Worm (Caenorhabditis elegans) whole organism, midembryonic: ENCODE measurements around the gene C23G10.1.

Source experiments
- T22C8.4 ChIP-seq: fragments of 200-800 bp; sonication (Bioruptor generic); IDR thresholded peaks from 2 replicates; pipeline ENCODE4 v1.3.6; 2022; ENCODE audit warnings: missing genetic modification characterization, missing compliant biosample characterization
- cog-1 ChIP-seq: sonication (generic microtip); optimal IDR thresholded peaks from 2 replicates; lab custom pipeline; 2016; ENCODE audit warnings: missing genetic modification characterization, missing compliant biosample characterization
- flt-1 ChIP-seq: fragments of 200-800 bp; sonication (Bioruptor generic); IDR thresholded peaks from 2 replicates; pipeline ENCODE4 v1.3.6; 2022; ENCODE audit warnings: missing genetic modification characterization, missing compliant biosample characterization
- klf-2 ChIP-seq: fragments of 200-800 bp; sonication (Bioruptor generic); conservative IDR thresholded peaks from 2 replicates; pipeline ENCODE4 v1.3.6; 2022; ENCODE audit warnings: missing genetic modification reagents, missing genetic modification characterization, missing compliant biosample characterization
- med-1 ChIP-seq: sonication (generic microtip); optimal IDR thresholded peaks from 2 replicates; lab custom pipeline; 2017; ENCODE audit warnings: missing genetic modification characterization, mild to moderate bottlenecking, missing compliant biosample characterization, antibody characterized with exemption, missing genetic modification reagents; ENCODE audit not compliant: insufficient read depth
- ref-1 ChIP-seq: fragments of 200-800 bp; sonication (Bioruptor generic); conservative IDR thresholded peaks from 2 replicates; pipeline ENCODE4 v1.3.6; 2022; ENCODE audit warnings: missing genetic modification reagents, missing genetic modification characterization, missing compliant biosample characterization
- tab-1 ChIP-seq: fragments of 200-800 bp; sonication (Bioruptor generic); IDR thresholded peaks from 2 replicates; pipeline ENCODE4 v1.3.6; 2022; ENCODE audit warnings: missing genetic modification characterization, missing compliant biosample characterization
- ztf-23 ChIP-seq: fragments of 200-800 bp; sonication (Bioruptor generic); IDR thresholded peaks from 2 replicates; pipeline ENCODE4 v1.3.6; 2022; ENCODE audit warnings: missing genetic modification reagents, missing genetic modification characterization, missing compliant biosample characterization
- ztf-29 ChIP-seq: fragments of 200-800 bp; sonication (Bioruptor generic); IDR thresholded peaks from 2 replicates; pipeline ENCODE4 v1.3.6; 2022; ENCODE audit warnings: missing genetic modification reagents, missing genetic modification characterization, missing compliant biosample characterization

Gene C23G10.1

ce11 chrIII:6208984-6209383 is at the start of gene C23G10.1:
Gene C23G10.1, plus strand, starts transcription at chrIII:6209284.
- TF ChIP-seq ztf-23 (GFP tag; lab: Robert Waterston, UW) (no peak), flt-1 (GFP tag; lab: Robert Waterston, UW) (no peak), ztf-29 (GFP tag; lab: Robert Waterston, UW) (no peak)

DNA sequence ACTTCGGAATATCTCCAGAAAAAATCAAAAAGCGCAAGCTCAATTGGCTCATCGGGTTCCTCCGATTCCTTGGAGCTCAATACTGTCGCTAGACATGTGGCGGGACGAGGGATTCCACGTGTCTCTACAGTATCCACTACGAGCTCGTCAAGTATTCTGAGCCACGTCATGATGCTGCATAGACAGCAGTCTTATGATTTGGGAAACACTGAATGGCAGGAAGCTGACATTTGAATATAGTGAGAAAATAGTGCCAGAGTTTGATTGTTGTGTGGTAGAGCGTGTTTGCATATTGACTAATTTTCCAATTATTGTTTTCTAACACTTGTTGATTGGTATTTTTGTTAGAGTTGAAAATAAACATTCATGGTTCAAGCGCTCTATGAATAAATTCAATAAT is 45.7 kb upstream of the C23G10.1 start:
- no peak for TF ChIP-seq ztf-23 (GFP tag; lab: Robert Waterston, UW)
- no peak for TF ChIP-seq ref-1
- TF ChIP-seq T22C8.4 (GFP tag; lab: Robert Waterston, UW): no peak
- TF ChIP-seq ztf-29 (GFP tag; lab: Robert Waterston, UW): no peak
- TF ChIP-seq klf-2 (GFP tag; lab: Robert Waterston, UW): no peak
- TF ChIP-seq tab-1: no peak
- TF ChIP-seq med-1: no peak
- TF ChIP-seq flt-1 (GFP tag; lab: Robert Waterston, UW): no peak
- TF ChIP-seq cog-1 (tag; lab: Kevin White, UChicago): no peak

DNA sequence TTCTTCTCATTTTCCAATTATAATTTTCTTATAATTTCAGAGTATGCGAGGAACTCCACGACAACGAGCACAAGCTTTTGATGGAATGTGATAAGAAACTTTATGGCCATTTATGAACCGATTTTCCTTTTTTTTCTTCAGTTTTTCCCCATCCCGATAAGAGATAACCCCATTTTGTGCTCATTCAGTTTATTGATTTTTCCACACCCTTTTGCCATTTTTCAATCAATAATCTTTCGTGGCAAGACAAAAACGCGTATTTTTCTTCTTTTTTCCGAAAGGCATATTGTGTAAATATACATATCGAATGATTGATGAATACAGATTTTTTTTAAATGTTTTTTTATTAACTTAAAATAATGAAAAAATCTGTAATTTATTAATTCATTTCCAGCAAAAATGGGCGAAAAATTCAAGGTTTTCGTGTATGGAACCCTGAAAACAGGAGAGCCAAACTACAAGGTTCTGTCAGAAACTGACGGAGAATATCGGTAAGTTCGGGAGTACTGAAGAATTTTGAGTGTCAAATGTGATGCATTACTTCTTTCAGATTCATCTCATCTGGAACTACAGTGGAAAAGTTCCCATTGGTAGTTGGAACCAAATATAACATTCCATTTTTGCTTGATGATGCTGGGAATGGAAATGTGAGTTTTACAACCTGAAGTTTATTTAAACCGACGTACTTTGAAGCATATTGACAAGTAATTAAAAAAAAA is 44.7 kb upstream of the C23G10.1 start, which contains the start of gene F42A10.9:
F42A10.9 (plus strand) TSS at position 321 of the 719 bp plus-strand sequence.
- TF ChIP-seq ztf-23 (GFP tag; lab: Robert Waterston, UW) (no peak), cog-1 (tag; lab: Kevin White, UChicago) (no peak), ztf-29 (GFP tag; lab: Robert Waterston, UW) (no peak), tab-1 (no peak), flt-1 (GFP tag; lab: Robert Waterston, UW) (no peak), ref-1 (no peak), klf-2 (GFP tag; lab: Robert Waterston, UW) (no peak), T22C8.4 (GFP tag; lab: Robert Waterston, UW) (0 out of 2 replicates have a peak, but pooled peaks have one; percentile 16)

DNA sequence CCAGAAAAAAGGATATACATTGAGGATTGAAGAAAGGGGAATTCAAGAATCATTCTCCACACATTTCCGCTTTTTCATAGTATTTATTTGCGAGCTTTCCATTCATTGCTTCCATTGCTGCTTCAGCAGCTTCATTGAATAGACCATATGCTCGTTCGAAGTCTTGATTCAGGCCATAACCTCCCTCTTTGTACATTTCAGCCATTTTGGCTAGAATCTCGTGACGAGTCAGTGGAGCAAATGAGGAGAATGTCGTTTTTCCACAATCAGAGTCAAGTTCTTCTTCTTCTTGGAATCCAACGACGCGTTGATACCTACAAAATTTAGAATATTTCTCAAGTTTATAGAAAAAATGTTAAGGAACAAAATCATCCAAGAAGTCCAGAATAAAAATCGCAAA is 43.8 kb upstream of the C23G10.1 start:
- TF ChIP-seq cog-1 (tag; lab: Kevin White, UChicago) (no peak), tab-1 (no peak), ztf-29 (GFP tag; lab: Robert Waterston, UW) (no peak), flt-1 (GFP tag; lab: Robert Waterston, UW) (no peak)

DNA sequence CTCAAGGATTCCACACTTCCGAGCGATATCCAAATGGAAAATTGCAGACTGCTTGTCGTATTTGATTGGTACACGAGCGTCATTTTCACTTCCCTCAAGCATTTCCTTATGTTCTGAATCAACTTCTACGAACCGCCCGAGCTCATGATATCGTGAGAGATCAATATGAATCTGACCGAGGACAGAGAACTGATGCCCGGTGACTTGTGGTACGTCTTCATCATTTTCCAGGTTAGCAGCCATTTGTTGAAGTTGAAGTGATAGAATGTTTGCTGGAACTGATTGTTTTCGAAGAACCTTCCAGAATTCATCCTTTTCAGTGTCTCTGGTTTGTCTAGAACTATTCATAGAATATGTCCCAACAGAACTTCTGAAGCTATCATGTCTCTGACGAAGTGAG is 42.5 kb upstream of the C23G10.1 start:
- no peak for TF ChIP-seq ztf-29 (GFP tag; lab: Robert Waterston, UW)
- TF ChIP-seq med-1: no peak
- TF ChIP-seq ztf-23 (GFP tag; lab: Robert Waterston, UW): no peak
- no peak for TF ChIP-seq klf-2 (GFP tag; lab: Robert Waterston, UW)
- TF ChIP-seq tab-1: no peak
- TF ChIP-seq cog-1 (tag; lab: Kevin White, UChicago): no peak
- TF ChIP-seq ref-1: no peak
- TF ChIP-seq flt-1 (GFP tag; lab: Robert Waterston, UW): no peak
- TF ChIP-seq T22C8.4 (GFP tag; lab: Robert Waterston, UW): no peak

DNA sequence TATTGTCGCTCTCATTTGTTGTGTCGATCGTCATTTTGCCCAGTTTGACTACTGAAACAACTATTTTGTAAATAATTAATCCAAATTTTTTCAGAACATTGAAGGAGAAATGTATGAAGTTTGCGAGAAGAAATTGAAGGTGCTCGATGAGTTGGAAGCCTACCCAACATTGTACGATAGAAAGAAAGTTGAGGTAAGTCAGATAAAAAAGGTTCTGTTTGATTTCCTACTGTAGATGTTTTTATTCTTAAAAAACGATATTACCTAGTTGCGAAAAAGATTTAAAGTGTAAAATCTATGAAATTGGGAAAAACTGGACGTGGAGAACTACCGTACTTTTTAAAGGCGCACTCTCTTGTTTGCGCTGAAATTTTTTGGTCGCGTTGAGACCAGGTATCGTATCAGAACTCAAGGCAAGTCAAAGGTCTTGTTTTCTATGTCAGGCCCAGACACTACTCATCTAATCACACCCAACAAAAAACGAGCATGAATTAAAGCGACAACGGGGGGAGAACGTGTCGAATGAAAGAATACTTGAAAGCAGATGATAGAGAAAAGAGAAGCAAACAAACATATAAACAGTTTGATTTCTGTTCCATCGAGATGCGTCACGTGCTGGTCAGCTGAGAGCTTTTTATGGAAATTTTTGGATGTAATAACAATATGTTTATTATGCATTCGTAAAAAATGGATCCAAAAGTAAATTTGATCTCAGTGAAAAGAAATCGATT is 40.4 kb upstream of the C23G10.1 start, which contains the start of gene efk-1:
efk-1 (minus strand) TSS at position 51 of the 731 bp plus-strand sequence.
- TF ChIP-seq ztf-29 (GFP tag; lab: Robert Waterston, UW) (no peak), ztf-23 (GFP tag; lab: Robert Waterston, UW) (no peak), ref-1 (no peak), T22C8.4 (GFP tag; lab: Robert Waterston, UW) (no peak), flt-1 (GFP tag; lab: Robert Waterston, UW) (no peak), klf-2 (GFP tag; lab: Robert Waterston, UW) (no peak), cog-1 (tag; lab: Kevin White, UChicago) (no peak), med-1 (no peak), tab-1 (no peak)

ce11 chrIII:6170038-6170437 is 39.0 kb upstream of the C23G10.1 start:
- TF ChIP-seq med-1: no peak
- TF ChIP-seq ztf-23 (GFP tag; lab: Robert Waterston, UW): no peak

DNA sequence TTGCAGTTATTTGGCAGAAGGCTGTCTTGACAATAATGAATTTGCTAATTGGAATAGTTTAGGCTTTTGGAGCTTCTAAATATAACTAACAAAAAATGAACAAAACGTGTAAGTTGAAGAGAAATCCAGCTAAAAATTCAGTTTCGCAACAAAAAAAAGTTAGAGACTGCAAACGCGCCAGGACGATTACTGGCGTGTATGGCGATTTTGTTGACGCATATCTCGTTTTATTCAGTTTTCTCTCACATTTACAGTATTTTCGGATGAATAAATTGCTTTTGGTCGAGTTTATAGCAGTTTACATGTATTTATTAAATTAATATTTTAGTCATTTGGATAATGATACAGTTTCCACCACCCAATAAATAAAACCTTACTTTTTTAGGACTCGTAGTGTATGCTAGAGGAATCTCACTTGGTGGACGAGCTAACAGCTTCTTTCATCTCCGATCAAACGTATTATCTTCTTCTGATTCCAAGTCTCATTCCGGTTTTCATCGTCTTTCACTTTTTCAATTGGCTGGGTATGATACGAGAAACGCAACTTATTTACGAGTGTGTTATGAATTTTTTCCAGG is 36.0 kb upstream of the C23G10.1 start, which contains the start of the genes abcf-3 and F42A10.5:
abcf-3 (plus strand) TSS at position 384 of the 578 bp plus-strand sequence.
F42A10.5 (minus strand) TSS at position 458 of the 578 bp plus-strand sequence.
- TF ChIP-seq flt-1 (GFP tag; lab: Robert Waterston, UW) (0 out of 2 replicates have a peak, but pooled peaks have one; percentile 45), klf-2 (GFP tag; lab: Robert Waterston, UW) (no peak), ztf-23 (GFP tag; lab: Robert Waterston, UW) (no peak), T22C8.4 (GFP tag; lab: Robert Waterston, UW) (no peak)

- no peak for TF ChIP-seq cog-1 (tag; lab: Kevin White, UChicago)
- TF ChIP-seq ztf-29 (GFP tag; lab: Robert Waterston, UW): no peak
- no peak for TF ChIP-seq klf-2 (GFP tag; lab: Robert Waterston, UW)
- TF ChIP-seq ref-1: no peak
- TF ChIP-seq flt-1 (GFP tag; lab: Robert Waterston, UW): no peak
- no peak for TF ChIP-seq tab-1
- TF ChIP-seq med-1: no peak
- TF ChIP-seq ztf-23 (GFP tag; lab: Robert Waterston, UW): no peak
- TF ChIP-seq T22C8.4 (GFP tag; lab: Robert Waterston, UW): no peak
Measured at ce11 chrIII:6176172-6176571, 32.9 kb upstream of the C23G10.1 start.
